Fruit fly (Drosophila melanogaster): ENCODE results near the gene Pcp.
A peak's percentile ranks its signal among the peaks of the same experiment; 100 is the strongest.

The Pcp gene

dm6 chr2L:7056189-7056926 is 34.9 kb downstream of the Pcp start, which contains the start of gene Mnn1 (continued):
- no peak for TF ChIP-seq abd-A (tag; optimal IDR thresholded peaks at IDR 0.05)
- TF ChIP-seq Dll (GFP tag; IDR thresholded peaks at IDR 0.05; ENCODE audit: partially characterized antibody), result peak; percentile 56; the same call in 3 of the 4 replicates
- no peak for TF ChIP-seq so (GFP tag; IDR thresholded peaks at IDR 0.05)
- TF ChIP-seq tio (GFP tag; optimal IDR thresholded peaks at IDR 0.05), result no peak
- TF ChIP-seq tin (GFP tag; optimal IDR thresholded peaks at IDR 0.05), result peak; percentile 13
- peak; percentile 65 for TF ChIP-seq CG9932 (GFP tag; IDR thresholded peaks at IDR 0.05)
- TF ChIP-seq CG8944 (GFP tag; optimal IDR thresholded peaks at IDR 0.05), result no peak
- TF ChIP-seq lab (GFP tag; optimal IDR thresholded peaks at IDR 0.05), result no peak
- TF ChIP-seq Hr51 (GFP tag; optimal IDR thresholded peaks at IDR 0.05), result peak in 1 of 2 experiments; percentile 63
- no peak for TF ChIP-seq CG6175 (GFP tag; IDR thresholded peaks at IDR 0.05)
- no peak for TF ChIP-seq gem (tag; optimal IDR thresholded peaks at IDR 0.05)
- TF ChIP-seq psq (GFP tag; optimal IDR thresholded peaks at IDR 0.05), result no peak
- peak; percentile 95 for TF ChIP-seq cwo (GFP tag; optimal IDR thresholded peaks at IDR 0.05)
- TF ChIP-seq CG6765 (GFP tag; optimal IDR thresholded peaks at IDR 0.05), result peak; percentile 21
- TF ChIP-seq chm (GFP tag; IDR thresholded peaks at IDR 0.05), result no peak
- no peak for TF ChIP-seq sr (GFP tag; IDR thresholded peaks at IDR 0.05)
- peak; percentile 69 for TF ChIP-seq trem (tag; optimal IDR thresholded peaks at IDR 0.05)
- no peak for TF ChIP-seq Ptx1 (GFP tag; IDR thresholded peaks at IDR 0.05)
- peak; percentile 53 for TF ChIP-seq CG11398 (GFP tag; optimal IDR thresholded peaks at IDR 0.05)
- no peak for TF ChIP-seq CG11696 (GFP tag; IDR thresholded peaks at IDR 0.05)
- no peak for TF ChIP-seq zen2 (GFP tag; IDR thresholded peaks at IDR 0.05; ENCODE audit: partially characterized antibody)
- no peak for TF ChIP-seq CG31365 (tag; optimal IDR thresholded peaks at IDR 0.05)
- TF ChIP-seq CG13894 (tag; optimal IDR thresholded peaks at IDR 0.05), result no peak
- no peak for TF ChIP-seq croc (GFP tag; conservative IDR thresholded peaks at IDR 0.05)
- TF ChIP-seq CG31441 (GFP tag; IDR thresholded peaks at IDR 0.05), result no peak
- TF ChIP-seq Aef1 (GFP tag; IDR thresholded peaks at IDR 0.05), result peak; percentile 27; the same call in 1 of the 3 replicates
- no peak for TF ChIP-seq hbn (GFP tag; IDR thresholded peaks at IDR 0.05; ENCODE audit: partially characterized antibody)
- peak; percentile 91 for TF ChIP-seq CG11504 (tag; optimal IDR thresholded peaks at IDR 0.05)
- peak; percentile 26; the same call in 1 of the 2 replicates for TF ChIP-seq Xrp1 (GFP tag; IDR thresholded peaks at IDR 0.05)
- peak; percentile 79 for TF ChIP-seq CG7987 (GFP tag; optimal IDR thresholded peaks at IDR 0.05)
- no peak for TF ChIP-seq CG31388 (GFP tag; optimal IDR thresholded peaks at IDR 0.05)
- TF ChIP-seq slp2 (GFP tag; optimal IDR thresholded peaks at IDR 0.05), result no peak
- peak; percentile 38 for TF ChIP-seq CG30403 (GFP tag; optimal IDR thresholded peaks at IDR 0.05)
- TF ChIP-seq CG34224 (GFP tag; IDR thresholded peaks at IDR 0.05; ENCODE audit: partially characterized antibody), result 0 out of 3 replicates have a peak, but pooled peaks have one; percentile 26
- TF ChIP-seq danr (GFP tag; IDR thresholded peaks at IDR 0.05), result no peak
- peak; percentile 58 for TF ChIP-seq CG11695 (GFP tag; IDR thresholded peaks at IDR 0.05)
- peak; percentile 72 for TF ChIP-seq Rfx (GFP tag; IDR thresholded peaks at IDR 0.05)
- TF ChIP-seq CG14050 (GFP tag; IDR thresholded peaks at IDR 0.05), result no peak
- TF ChIP-seq Sry-δ (GFP tag; optimal IDR thresholded peaks at IDR 0.05), result peak; percentile 54
- no peak for TF ChIP-seq ase (GFP tag; IDR thresholded peaks at IDR 0.05)
- TF ChIP-seq gsb-n (tag; optimal IDR thresholded peaks at IDR 0.05), result no peak
- no peak for TF ChIP-seq Doc2 (GFP tag; IDR thresholded peaks at IDR 0.05)
- no peak for TF ChIP-seq vnd (GFP tag; IDR thresholded peaks at IDR 0.05; ENCODE audit: partially characterized antibody)
- no peak for TF ChIP-seq cato (GFP tag; optimal IDR thresholded peaks at IDR 0.05; ENCODE audit: borderline replicate concordance)
- TF ChIP-seq Ets65A (GFP tag), result peak; percentile 91
- TF ChIP-seq sens-2 (GFP tag; IDR thresholded peaks at IDR 0.05), result no peak
- TF ChIP-seq Bdp1 (GFP tag; optimal IDR thresholded peaks at IDR 0.05), result peak; percentile 17
- no peak for TF ChIP-seq peb (GFP tag; IDR thresholded peaks at IDR 0.05)
- TF ChIP-seq tgo (GFP tag; IDR thresholded peaks at IDR 0.05), result no peak
- TF ChIP-seq Hsf (GFP tag; optimal IDR thresholded peaks at IDR 0.05), result peak; percentile 42
